Fruit fly (Drosophila melanogaster): ENCODE measurements around the gene Pkcdelta.

The Pkcdelta gene

DNA sequence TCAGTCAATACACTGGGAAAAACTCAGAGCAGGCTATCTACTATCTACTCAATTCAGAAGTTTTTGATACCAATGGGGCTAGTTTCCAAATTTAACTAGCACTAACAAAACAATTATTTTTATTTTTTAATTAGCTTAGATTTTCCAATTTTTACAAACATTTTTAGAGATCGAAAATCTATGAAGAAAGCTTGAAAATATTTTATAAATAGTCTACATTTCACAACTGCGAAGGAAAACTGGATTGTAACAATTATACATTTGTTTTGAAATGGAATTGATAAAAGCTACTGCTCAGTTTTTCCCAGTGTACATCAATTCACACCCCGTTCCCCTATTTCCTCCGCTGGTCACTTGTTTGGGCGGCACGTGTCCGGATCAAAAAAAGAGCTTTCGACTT, 15.8 kb downstream of the Pkcdelta start (continued):
- TF ChIP-seq grn (GFP tag; optimal IDR thresholded peaks at IDR 0.05) (no peak), gcm (GFP tag; optimal IDR thresholded peaks at IDR 0.05) (no peak), Xbp1 (GFP tag; optimal IDR thresholded peaks at IDR 0.05) (peak; percentile 6), CG15269 (tag; optimal IDR thresholded peaks at IDR 0.05) (peak; percentile 14), CG11504 (tag; optimal IDR thresholded peaks at IDR 0.05) (peak; percentile 41), CG15479 (GFP tag; optimal IDR thresholded peaks at IDR 0.05) (no peak), CG1832 (GFP tag; optimal IDR thresholded peaks at IDR 0.05) (no peak), CoRest (tag; optimal IDR thresholded peaks at IDR 0.05) (peak; percentile 13), cwo (GFP tag; optimal IDR thresholded peaks at IDR 0.05) (peak; percentile 51), BEAF-32 (GFP tag; optimal IDR thresholded peaks at IDR 0.05) (no peak), Blimp-1 (GFP tag; optimal IDR thresholded peaks at IDR 0.05) (peak; percentile 24), CG4424 (GFP tag; optimal IDR thresholded peaks at IDR 0.05) (peak; percentile 7), zfh2 (GFP tag; optimal IDR thresholded peaks at IDR 0.05) (no peak), eyg (GFP tag; optimal IDR thresholded peaks at IDR 0.05) (no peak), CG2678 (tag; optimal IDR thresholded peaks at IDR 0.05) (peak; percentile 45), sob (GFP tag; IDR thresholded peaks at IDR 0.05) (no peak), cg (GFP tag; optimal IDR thresholded peaks at IDR 0.05) (no peak), tna (GFP tag; IDR thresholded peaks at IDR 0.05; ENCODE audit: partially characterized antibody) (no peak), dmrt99B (tag; optimal IDR thresholded peaks at IDR 0.05) (peak; percentile 47), B-H1 (GFP tag; IDR thresholded peaks at IDR 0.05) (no peak), CG8359 (GFP tag; optimal IDR thresholded peaks at IDR 0.05; ENCODE audit: borderline replicate concordance) (no peak)

DNA sequence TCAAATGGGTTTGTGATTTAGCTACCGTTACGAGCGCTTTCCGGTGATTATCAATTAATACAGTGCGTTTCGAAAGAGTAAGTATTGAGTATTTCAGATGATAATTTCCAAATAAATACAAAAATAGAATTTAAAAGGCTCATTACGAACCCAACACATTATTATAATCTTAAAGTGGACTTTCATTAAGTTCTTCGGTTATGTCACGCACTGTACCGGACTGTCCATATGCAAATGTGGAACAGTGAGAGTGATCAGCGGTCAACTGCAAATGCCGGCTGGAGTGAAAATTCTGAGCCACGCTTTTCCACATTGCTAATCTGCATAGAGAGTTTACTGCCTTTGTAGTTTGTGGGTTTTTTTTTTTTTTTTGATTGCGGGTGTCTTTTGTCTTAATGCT, 21.7 kb downstream of the Pkcdelta start:
- no peak for TF ChIP-seq hkb (optimal IDR thresholded peaks at IDR 0.05)
- TF ChIP-seq hkb (GFP tag; IDR thresholded peaks at IDR 0.05): peak; percentile 18; the same call in 1 of the 2 replicates
- TF ChIP-seq nmo (GFP tag; optimal IDR thresholded peaks at IDR 0.05): peak; percentile 29
- peak; percentile 31; the same call in 1 of the 3 replicates for TF ChIP-seq row (GFP tag; IDR thresholded peaks at IDR 0.05)
- peak; percentile 32 for TF ChIP-seq CG10979 (tag; optimal IDR thresholded peaks at IDR 0.05)
- peak; percentile 26 for TF ChIP-seq CG12769 (tag; optimal IDR thresholded peaks at IDR 0.05)
- TF ChIP-seq kay (GFP tag; optimal IDR thresholded peaks at IDR 0.05): no peak
- peak; percentile 29 for TF ChIP-seq unpg (GFP tag; optimal IDR thresholded peaks at IDR 0.05)
- TF ChIP-seq mirr (GFP tag; optimal IDR thresholded peaks at IDR 0.05): no peak
- TF ChIP-seq chif (GFP tag; optimal IDR thresholded peaks at IDR 0.05): no peak
- TF ChIP-seq Med (GFP tag): peak; percentile 84
- TF ChIP-seq nerfin-2 (GFP tag; IDR thresholded peaks at IDR 0.05; ENCODE audit: partially characterized antibody): no peak
- TF ChIP-seq CG2678 (tag; optimal IDR thresholded peaks at IDR 0.05): peak; percentile 44
- TF ChIP-seq Tbp (GFP tag; optimal IDR thresholded peaks at IDR 0.05): no peak
- peak; percentile 18 for TF ChIP-seq CG2712 (tag; optimal IDR thresholded peaks at IDR 0.05)
- TF ChIP-seq grau (tag; optimal IDR thresholded peaks at IDR 0.05): peak; percentile 8
- TF ChIP-seq CG4360 (GFP tag; IDR thresholded peaks at IDR 0.05): no peak
- TF ChIP-seq CG11695 (GFP tag; IDR thresholded peaks at IDR 0.05): 0 out of 3 replicates have a peak, but pooled peaks have one; percentile 46
- peak; percentile 9 for TF ChIP-seq CoRest (tag; optimal IDR thresholded peaks at IDR 0.05)
- TF ChIP-seq sens (GFP tag): peak; percentile 77
- peak; percentile 18 for TF ChIP-seq Oli (tag; optimal IDR thresholded peaks at IDR 0.05)
- no peak for TF ChIP-seq her (GFP tag; optimal IDR thresholded peaks at IDR 0.05)
- no peak for TF ChIP-seq pita (GFP tag; optimal IDR thresholded peaks at IDR 0.05)
- TF ChIP-seq dmrt99B (tag; optimal IDR thresholded peaks at IDR 0.05): peak; percentile 37
- TF ChIP-seq CG7839 (tag; optimal IDR thresholded peaks at IDR 0.05): peak; percentile 43
- TF ChIP-seq PHDP (tag; optimal IDR thresholded peaks at IDR 0.05): peak; percentile 7
- TF ChIP-seq CG43689 (GFP tag; IDR thresholded peaks at IDR 0.05): no peak
- TF ChIP-seq slou (GFP tag; optimal IDR thresholded peaks at IDR 0.05): no peak
- 0 out of 3 replicates have a peak, but pooled peaks have one; percentile 35 for TF ChIP-seq ci (GFP tag; IDR thresholded peaks at IDR 0.05)
- 0 out of 2 replicates have a peak, but pooled peaks have one; percentile 12 for TF ChIP-seq slbo (GFP tag; IDR thresholded peaks at IDR 0.05)
- no peak for TF ChIP-seq CG32772 (GFP tag; IDR thresholded peaks at IDR 0.05)
- peak; percentile 15 for TF ChIP-seq CG15601 (tag; optimal IDR thresholded peaks at IDR 0.05)
